Worm (Caenorhabditis elegans): ENCODE data around the gene Y54G11A.7.

- TF ChIP-seq ama-1 (optimal IDR thresholded peaks at IDR 0.05) (peak; percentile 96), scrt-1 (GFP tag; IDR thresholded peaks at IDR 0.05) (peak; percentile 54; the same call in 1 of the 2 replicates), sea-1 (GFP tag; conservative IDR thresholded peaks at IDR 0.05) (peak; percentile 52; the same call in 1 of the 2 replicates)
Observed at ce11 chrII:14251400-14251940, 45.6 kb upstream of the Y54G11A.7 start.

Measured in whole organism, early embryonic.